Worm (Caenorhabditis elegans) whole organism, mixed stage, embryonic: ENCODE results near the gene F48E3.9.

Experiments used
- M03D4.4 ChIP-seq: sonication (generic microtip); optimal IDR thresholded peaks from 2 replicates; lab custom pipeline; 2017; ENCODE audit warnings: mild to moderate bottlenecking, missing genetic modification characterization, missing compliant biosample characterization
- bed-3 ChIP-seq: fragments of 200-800 bp; sonication (Bioruptor generic); optimal IDR thresholded peaks from 3 replicates; lab custom pipeline; 2018; ENCODE audit warnings: mild to moderate bottlenecking, missing genetic modification characterization, moderate library complexity, missing compliant biosample characterization
- blmp-1 ChIP-seq: fragments of 150-350 bp; optimal IDR thresholded peaks from 2 replicates; lab custom pipeline; 2014; ENCODE audit warnings: missing biosample characterization, missing genetic modification characterization
- ceh-39 ChIP-seq: fragments of 150-350 bp; optimal IDR thresholded peaks from 2 replicates; lab custom pipeline; 2014; ENCODE audit warnings: missing biosample characterization, missing genetic modification characterization
- ceh-43 ChIP-seq: fragments of 200-800 bp; sonication (Bioruptor generic); optimal IDR thresholded peaks from 2 replicates; lab custom pipeline; 2018; ENCODE audit warnings: mild to moderate bottlenecking, missing genetic modification characterization, moderate library complexity, missing compliant biosample characterization
- ceh-83 ChIP-seq: fragments of 200-800 bp; sonication (Bioruptor generic); optimal IDR thresholded peaks from 2 replicates; lab custom pipeline; 2018; ENCODE audit warnings: mild to moderate bottlenecking, missing genetic modification characterization, missing compliant biosample characterization
- ces-1 ChIP-seq: fragments of 150-350 bp; optimal IDR thresholded peaks from 2 replicates; lab custom pipeline; 2014; ENCODE audit warnings: missing biosample characterization, missing genetic modification reagents, missing genetic modification characterization
- cnd-1 ChIP-seq: fragments of 200-800 bp; sonication (Bioruptor generic); optimal IDR thresholded peaks from 2 replicates; lab custom pipeline; 2018; ENCODE audit warnings: mild to moderate bottlenecking, missing genetic modification characterization, missing compliant biosample characterization
- drap-1 ChIP-seq: fragments of 200-800 bp; sonication (Bioruptor generic); optimal IDR thresholded peaks from 3 replicates; lab custom pipeline; 2018; ENCODE audit warnings: mild to moderate bottlenecking, missing genetic modification characterization, missing compliant biosample characterization
- elt-1 ChIP-seq: sonication (generic microtip); optimal IDR thresholded peaks from 2 replicates; lab custom pipeline; 2017; ENCODE audit warnings: missing genetic modification characterization, mild to moderate bottlenecking, missing compliant biosample characterization, antibody characterized with exemption, moderate library complexity, borderline replicate concordance; ENCODE audit not compliant: insufficient read depth
- elt-3 ChIP-seq: fragments of 150-350 bp; optimal IDR thresholded peaks from 2 replicates; lab custom pipeline; 2014; ENCODE audit warnings: missing biosample characterization, missing genetic modification characterization
- flh-1 ChIP-seq: fragments of 200-800 bp; sonication (Bioruptor generic); optimal IDR thresholded peaks from 2 replicates; lab custom pipeline; 2018; ENCODE audit warnings: mild to moderate bottlenecking, missing genetic modification characterization, moderate library complexity, missing compliant biosample characterization
- ham-2 ChIP-seq: fragments of 200-800 bp; sonication (Bioruptor generic); optimal IDR thresholded peaks from 2 replicates; lab custom pipeline; 2018; ENCODE audit warnings: mild to moderate bottlenecking, missing genetic modification characterization, missing compliant biosample characterization
- hlh-1 ChIP-seq: fragments of 150-350 bp; optimal IDR thresholded peaks from 2 replicates; lab custom pipeline; 2014; ENCODE audit warnings: missing biosample characterization, missing genetic modification reagents, missing genetic modification characterization
- lin-13 ChIP-seq: fragments of 150-350 bp; optimal IDR thresholded peaks from 2 replicates; lab custom pipeline; 2014; ENCODE audit warnings: missing biosample characterization, missing genetic modification characterization
- lin-32 ChIP-seq: fragments of 200-800 bp; sonication (Bioruptor generic); optimal IDR thresholded peaks from 2 replicates; lab custom pipeline; 2018; ENCODE audit warnings: mild to moderate bottlenecking, missing genetic modification characterization, missing compliant biosample characterization
- lsy-2 ChIP-seq: fragments of 150-350 bp; optimal IDR thresholded peaks from 2 replicates; lab custom pipeline; 2014; ENCODE audit warnings: missing biosample characterization, missing genetic modification characterization
- mab-5 ChIP-seq: fragments of 150-350 bp; optimal IDR thresholded peaks from 2 replicates; lab custom pipeline; 2014; ENCODE audit warnings: missing biosample characterization, missing genetic modification characterization
- mep-1 ChIP-seq: fragments of 150-350 bp; optimal IDR thresholded peaks from 2 replicates; lab custom pipeline; 2017; ENCODE audit warnings: missing biosample characterization, missing genetic modification reagents, missing genetic modification characterization, inconsistent platforms
- mls-2 ChIP-seq: sonication (generic microtip); optimal IDR thresholded peaks from 2 replicates; lab custom pipeline; 2016; ENCODE audit warnings: mild to moderate bottlenecking, missing genetic modification characterization, moderate library complexity, missing compliant biosample characterization
- nhr-12 ChIP-seq: fragments of 150-350 bp; optimal IDR thresholded peaks from 2 replicates; lab custom pipeline; 2014; ENCODE audit warnings: missing biosample characterization, missing genetic modification characterization
- nhr-2 ChIP-seq: fragments of 150-350 bp; optimal IDR thresholded peaks from 2 replicates; lab custom pipeline; 2014; ENCODE audit warnings: missing biosample characterization, missing genetic modification characterization
- nhr-237 ChIP-seq: fragments of 150-350 bp; optimal IDR thresholded peaks from 2 replicates; lab custom pipeline; 2014; ENCODE audit warnings: missing biosample characterization, missing genetic modification characterization
- nhr-28 ChIP-seq: fragments of 150-350 bp; optimal IDR thresholded peaks from 2 replicates; lab custom pipeline; 2014; ENCODE audit warnings: missing biosample characterization, missing genetic modification characterization
- nhr-76 ChIP-seq: sonication (generic microtip); optimal IDR thresholded peaks from 2 replicates; lab custom pipeline; 2017; ENCODE audit warnings: missing biosample characterization, missing genetic modification characterization
- pha-4 ChIP-seq: fragments of 150-350 bp; optimal IDR thresholded peaks from 2 replicates; lab custom pipeline; 2018; ENCODE audit warnings: missing biosample characterization, missing genetic modification reagents, missing genetic modification characterization
- sem-2 ChIP-seq: fragments of 200-800 bp; sonication (Bioruptor generic); optimal IDR thresholded peaks from 2 replicates; lab custom pipeline; 2018; ENCODE audit warnings: mild to moderate bottlenecking, missing genetic modification characterization, missing compliant biosample characterization
- snpc-4 ChIP-seq: fragments of 150-350 bp; optimal IDR thresholded peaks from 2 replicates; lab custom pipeline; 2014; ENCODE audit warnings: missing biosample characterization, missing genetic modification characterization
- sptf-1 ChIP-seq: sonication (generic microtip); optimal IDR thresholded peaks from 2 replicates; lab custom pipeline; 2017; ENCODE audit warnings: mild to moderate bottlenecking, missing genetic modification characterization, moderate library complexity, missing compliant biosample characterization
- tbx-8 ChIP-seq: fragments of 200-800 bp; sonication (Bioruptor generic); optimal IDR thresholded peaks from 2 replicates; lab custom pipeline; 2018; ENCODE audit warnings: mild to moderate bottlenecking, missing genetic modification characterization, moderate library complexity, missing compliant biosample characterization
- unc-120 ChIP-seq: sonication (generic microtip); optimal IDR thresholded peaks from 2 replicates; lab custom pipeline; 2017; ENCODE audit warnings: missing genetic modification characterization, missing compliant biosample characterization; ENCODE audit not compliant: poor library complexity, severe bottlenecking
- unc-39 ChIP-seq: fragments of 150-350 bp; optimal IDR thresholded peaks from 2 replicates; lab custom pipeline; 2014; ENCODE audit warnings: missing biosample characterization, missing genetic modification characterization
- unc-62 ChIP-seq: fragments of 150-350 bp; optimal IDR thresholded peaks from 2 replicates; lab custom pipeline; 2014; ENCODE audit warnings: missing biosample characterization, missing genetic modification reagents, missing genetic modification characterization
- zip-8 ChIP-seq: fragments of 150-350 bp; optimal IDR thresholded peaks from 2 replicates; lab custom pipeline; 2014; ENCODE audit warnings: missing biosample characterization, missing genetic modification characterization
- ztf-11 ChIP-seq: fragments of 150-350 bp; optimal IDR thresholded peaks from 2 replicates; lab custom pipeline; 2014; ENCODE audit warnings: missing biosample characterization, missing genetic modification characterization

F48E3.9 gene

DNA sequence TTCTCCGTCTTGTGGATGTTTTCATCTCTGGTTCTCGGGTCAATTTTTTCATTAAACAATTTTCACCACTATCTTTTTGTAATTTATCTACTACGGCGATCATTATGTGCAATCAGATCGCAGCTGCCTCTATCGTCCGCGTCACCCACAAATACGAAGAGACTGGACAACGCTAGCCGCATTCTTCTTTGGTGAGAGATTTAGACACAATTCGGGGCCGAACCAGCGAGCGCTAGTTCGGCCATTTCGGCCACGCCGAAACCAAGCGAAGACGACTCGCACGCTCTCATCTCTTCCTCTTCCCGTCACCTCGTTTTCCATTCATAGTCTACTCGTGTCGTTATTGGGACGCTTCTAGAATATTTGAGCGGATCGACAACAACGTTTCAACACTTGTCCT lies 4.9 kb downstream of the F48E3.9 start, which contains the start of gene gly-12:
TSS of gene gly-12 (plus strand) at position 117 of the 400 bp plus-strand sequence.
- no peak for TF ChIP-seq ceh-43 (GFP tag; lab: Kevin White, UChicago)
- peak; percentile 54 for TF ChIP-seq unc-120 (tag; lab: Kevin White, UChicago)
- no peak for TF ChIP-seq tbx-8
- TF ChIP-seq mep-1 (tag; lab: Kevin White, UChicago): peak; percentile 39
- peak; percentile 43 for TF ChIP-seq mls-2 (tag; lab: Kevin White, UChicago)
- TF ChIP-seq blmp-1: no peak
- no peak for TF ChIP-seq zip-8
- no peak for TF ChIP-seq cnd-1 (tag; lab: Kevin White, UChicago)
- no peak for TF ChIP-seq nhr-28 (tag; lab: Kevin White, UChicago)
- TF ChIP-seq nhr-76 (tag; lab: Kevin White, UChicago): no peak
- TF ChIP-seq sem-2 (GFP tag; lab: Kevin White, UChicago): no peak
- TF ChIP-seq ceh-83 (GFP tag; lab: Kevin White, UChicago): no peak
- peak; percentile 93 for TF ChIP-seq elt-1 (tag; lab: Kevin White, UChicago)
- no peak for TF ChIP-seq unc-39 (tag; lab: Kevin White, UChicago)
- TF ChIP-seq elt-3 (tag; lab: Kevin White, UChicago): no peak
- TF ChIP-seq ceh-39 (tag; lab: Kevin White, UChicago): no peak
- TF ChIP-seq ces-1: no peak
- no peak for TF ChIP-seq flh-1 (GFP tag; lab: Kevin White, UChicago)
- TF ChIP-seq nhr-12 (tag; lab: Kevin White, UChicago): no peak
- TF ChIP-seq ztf-11: no peak
- peak; percentile 40 for TF ChIP-seq hlh-1 (tag; lab: Kevin White, UChicago)
- TF ChIP-seq ham-2 (GFP tag; lab: Kevin White, UChicago): peak; percentile 89
- no peak for TF ChIP-seq lin-32 (GFP tag; lab: Kevin White, UChicago)
- TF ChIP-seq M03D4.4 (tag; lab: Kevin White, UChicago): peak; percentile 52
- no peak for TF ChIP-seq snpc-4 (tag; lab: Kevin White, UChicago)
- no peak for TF ChIP-seq nhr-2 (tag; lab: Kevin White, UChicago)
- TF ChIP-seq unc-62 (GFP tag; lab: Kevin White, UChicago): peak; percentile 48
- no peak for TF ChIP-seq drap-1
- no peak for TF ChIP-seq lsy-2 (tag; lab: Kevin White, UChicago)
- no peak for TF ChIP-seq nhr-237
- no peak for TF ChIP-seq bed-3
- TF ChIP-seq pha-4 (tag; lab: Kevin White, UChicago): no peak
- no peak for TF ChIP-seq mab-5 (tag; lab: Kevin White, UChicago)
- TF ChIP-seq sptf-1 (tag; lab: Kevin White, UChicago): peak; percentile 59
- TF ChIP-seq lin-13: no peak

ce11 chrX:7491521-7491920 lies 10.7 kb downstream of the F48E3.9 start:
- TF ChIP-seq zip-8 (no peak), snpc-4 (tag; lab: Kevin White, UChicago) (no peak), elt-1 (tag; lab: Kevin White, UChicago) (no peak), lin-32 (GFP tag; lab: Kevin White, UChicago) (no peak), elt-3 (tag; lab: Kevin White, UChicago) (no peak), flh-1 (GFP tag; lab: Kevin White, UChicago) (no peak), hlh-1 (tag; lab: Kevin White, UChicago) (no peak), sptf-1 (tag; lab: Kevin White, UChicago) (no peak), lin-13 (no peak), mls-2 (tag; lab: Kevin White, UChicago) (no peak), ceh-83 (GFP tag; lab: Kevin White, UChicago) (no peak), pha-4 (tag; lab: Kevin White, UChicago) (no peak), ceh-39 (tag; lab: Kevin White, UChicago) (no peak), nhr-12 (tag; lab: Kevin White, UChicago) (no peak)

- TF ChIP-seq lsy-2 (tag; lab: Kevin White, UChicago) (no peak), sptf-1 (tag; lab: Kevin White, UChicago) (no peak), ztf-11 (no peak), nhr-28 (tag; lab: Kevin White, UChicago) (no peak), ceh-83 (GFP tag; lab: Kevin White, UChicago) (no peak)
Observed at ce11 chrX:7493020-7493419, 12.2 kb downstream of the F48E3.9 start, which contains the start of gene F48E3.2. Gene F48E3.2 (minus strand): TSS chrX:7493120.
